Worm (Caenorhabditis elegans) whole organism, L1 larva: Measurements from ENCODE around the gene srh-78.
A peak's percentile ranks its signal among the peaks of the same experiment; 100 is the strongest.

Experiments
- F16B12.6 ChIP-seq: fragments of 150-350 bp; optimal IDR thresholded peaks from 2 replicates; lab custom pipeline; 2014; ENCODE audit warnings: missing biosample characterization, missing genetic modification characterization
- alr-1 ChIP-seq: fragments of 200-800 bp; sonication (Bioruptor generic); optimal IDR thresholded peaks from 2 replicates; lab custom pipeline; 2018; ENCODE audit warnings: borderline replicate concordance, mild to moderate bottlenecking, missing genetic modification characterization, missing compliant biosample characterization
- blmp-1 ChIP-seq: fragments of 150-350 bp; optimal IDR thresholded peaks from 2 replicates; lab custom pipeline; 2014; ENCODE audit warnings: missing biosample characterization, missing genetic modification characterization
- ceh-8 ChIP-seq: fragments of 200-800 bp; sonication (Bioruptor generic); optimal IDR thresholded peaks from 2 replicates; lab custom pipeline; 2018; ENCODE audit warnings: mild to moderate bottlenecking, missing genetic modification characterization, moderate library complexity, missing compliant biosample characterization
- ceh-82 ChIP-seq, 3 experiments: fragments of 150-350 bp in 1 of 3; sonication (generic microtip) in 2 of 3; optimal IDR thresholded peaks; 2 replicates each; lab custom pipeline; 2014 to 2017; ENCODE audit warnings: missing biosample characterization in 3 of 3, missing genetic modification characterization in 3 of 3
- ceh-88 ChIP-seq: fragments of 200-800 bp; sonication (Bioruptor generic); IDR thresholded peaks from 2 replicates; pipeline ENCODE4 v1.3.6; 2022; ENCODE audit warnings: missing genetic modification characterization, missing compliant biosample characterization
- dpl-1 ChIP-seq, 3 experiments: fragments of 150-350 bp in 2 of 3; sonication (generic microtip) in 1 of 3; optimal IDR thresholded peaks; 2 replicates each; lab custom pipeline; 2014 to 2017; ENCODE audit warnings: missing biosample characterization in 3 of 3, missing genetic modification characterization in 3 of 3, missing genetic modification reagents in 3 of 3
- efl-1 ChIP-seq, 4 experiments: fragments of 150-350 bp; optimal IDR thresholded peaks in 3 of 4; peaks in 1 of 4; 1 replicate in 1 of 4; 2 replicates in 3 of 4; lab custom pipeline; 2014; ENCODE audit warnings: missing biosample characterization in 2 of 4, missing genetic modification characterization in 2 of 4, missing genetic modification reagents in 2 of 4
- elt-2 ChIP-seq: sonication (generic microtip); optimal IDR thresholded peaks from 2 replicates; lab custom pipeline; 2016; ENCODE audit warnings: missing genetic modification characterization, mild to moderate bottlenecking, inconsistent platforms, missing compliant biosample characterization, missing genetic modification reagents
- ets-5 ChIP-seq: fragments of 200-800 bp; sonication (Bioruptor generic); IDR thresholded peaks from 2 replicates; pipeline ENCODE4 v1.3.6; 2022; ENCODE audit warnings: missing genetic modification characterization, missing compliant biosample characterization
- fkh-10 ChIP-seq: sonication (generic microtip); optimal IDR thresholded peaks from 2 replicates; lab custom pipeline; 2017; ENCODE audit warnings: missing biosample characterization, missing genetic modification reagents, missing genetic modification characterization
- grh-1 ChIP-seq: fragments of 200-800 bp; sonication (Bioruptor generic); IDR thresholded peaks from 2 replicates; pipeline ENCODE4 v1.3.6; 2022; ENCODE audit warnings: missing genetic modification reagents, missing genetic modification characterization, missing compliant biosample characterization
- hlh-4 ChIP-seq: sonication (generic microtip); optimal IDR thresholded peaks from 2 replicates; lab custom pipeline; 2016; ENCODE audit warnings: mild to moderate bottlenecking, missing genetic modification characterization, missing compliant biosample characterization
- hpl-2 ChIP-seq: fragments of 150-350 bp; optimal IDR thresholded peaks from 2 replicates; lab custom pipeline; 2014; ENCODE audit warnings: missing biosample characterization, missing genetic modification reagents, missing genetic modification characterization
- isw-1 ChIP-seq: fragments of 200-800 bp; sonication (Bioruptor generic); IDR thresholded peaks from 2 replicates; pipeline ENCODE4 v1.3.6; 2022; ENCODE audit warnings: missing genetic modification characterization, missing compliant biosample characterization
- jun-1 ChIP-seq: fragments of 150-350 bp; optimal IDR thresholded peaks from 2 replicates; lab custom pipeline; 2014; ENCODE audit warnings: missing biosample characterization, missing genetic modification reagents, missing genetic modification characterization
- lin-14 ChIP-seq: fragments of 200-800 bp; sonication (Bioruptor generic); optimal IDR thresholded peaks from 2 replicates; lab custom pipeline; 2018; ENCODE audit warnings: mild to moderate bottlenecking, missing genetic modification characterization, moderate library complexity, missing compliant biosample characterization
- lin-39 ChIP-seq: fragments of 150-350 bp; optimal IDR thresholded peaks from 2 replicates; lab custom pipeline; 2014; ENCODE audit warnings: missing biosample characterization, missing genetic modification reagents, missing genetic modification characterization
- nhr-12 ChIP-seq: sonication (generic microtip); optimal IDR thresholded peaks from 2 replicates; lab custom pipeline; 2017; ENCODE audit warnings: missing biosample characterization, missing genetic modification characterization
- nhr-19 ChIP-seq: fragments of 200-800 bp; sonication (Bioruptor generic); conservative IDR thresholded peaks from 2 replicates; pipeline ENCODE4 v1.3.6; 2022; ENCODE audit warnings: missing genetic modification characterization, missing compliant biosample characterization
- nhr-20 ChIP-seq: sonication (generic microtip); optimal IDR thresholded peaks from 2 replicates; lab custom pipeline; 2016; ENCODE audit warnings: mild to moderate bottlenecking, missing genetic modification characterization, missing compliant biosample characterization
- nhr-77 ChIP-seq: fragments of 150-350 bp; optimal IDR thresholded peaks from 2 replicates; lab custom pipeline; 2014; ENCODE audit warnings: missing biosample characterization, missing genetic modification characterization
- nhr-85 ChIP-seq: sonication (generic microtip); peaks from one replicate; lab custom pipeline; 2016; ENCODE audit warnings: missing genetic modification characterization, inconsistent platforms, missing compliant biosample characterization
- nhr-90 ChIP-seq: sonication (generic microtip); optimal IDR thresholded peaks from 2 replicates; lab custom pipeline; 2016; ENCODE audit warnings: mild to moderate bottlenecking, missing genetic modification characterization, missing compliant biosample characterization; ENCODE audit not compliant: poor library complexity
- pax-3 ChIP-seq: fragments of 200-800 bp; sonication (Bioruptor generic); optimal IDR thresholded peaks from 2 replicates; lab custom pipeline; 2018; ENCODE audit warnings: mild to moderate bottlenecking, missing genetic modification characterization, moderate library complexity, missing compliant biosample characterization
- pqm-1 ChIP-seq: sonication (generic microtip); optimal IDR thresholded peaks from 3 replicates; lab custom pipeline; 2017; ENCODE audit warnings: missing biosample characterization, missing genetic modification characterization
- skn-1 ChIP-seq: fragments of 150-350 bp; optimal IDR thresholded peaks from 2 replicates; lab custom pipeline; 2014; ENCODE audit warnings: missing biosample characterization, missing genetic modification characterization
- sox-4 ChIP-seq: sonication (generic microtip); optimal IDR thresholded peaks from 2 replicates; lab custom pipeline; 2016; ENCODE audit warnings: missing genetic modification characterization, missing compliant biosample characterization
- tbx-2 ChIP-seq: sonication (generic microtip); optimal IDR thresholded peaks from 2 replicates; lab custom pipeline; 2016; ENCODE audit warnings: missing genetic modification characterization, missing compliant biosample characterization
- tlp-1 ChIP-seq: fragments of 150-350 bp; optimal IDR thresholded peaks from 2 replicates; lab custom pipeline; 2014; ENCODE audit warnings: missing biosample characterization, missing genetic modification characterization
- unc-30 ChIP-seq: sonication (generic microtip); optimal IDR thresholded peaks from 2 replicates; lab custom pipeline; 2017; ENCODE audit warnings: missing biosample characterization, missing genetic modification characterization
- unc-86 ChIP-seq: sonication (generic microtip); optimal IDR thresholded peaks from 2 replicates; lab custom pipeline; 2016; ENCODE audit warnings: missing genetic modification characterization, missing compliant biosample characterization
- vab-15 ChIP-seq: sonication (generic microtip); optimal IDR thresholded peaks from 2 replicates; lab custom pipeline; 2017; ENCODE audit warnings: missing genotype, mild to moderate bottlenecking, missing genetic modification characterization, missing compliant biosample characterization
- zip-4 ChIP-seq: fragments of 200-800 bp; sonication (Bioruptor generic); optimal IDR thresholded peaks from 2 replicates; lab custom pipeline; 2018; ENCODE audit warnings: mild to moderate bottlenecking, missing genetic modification characterization, moderate library complexity, missing compliant biosample characterization

srh-78 gene

DNA sequence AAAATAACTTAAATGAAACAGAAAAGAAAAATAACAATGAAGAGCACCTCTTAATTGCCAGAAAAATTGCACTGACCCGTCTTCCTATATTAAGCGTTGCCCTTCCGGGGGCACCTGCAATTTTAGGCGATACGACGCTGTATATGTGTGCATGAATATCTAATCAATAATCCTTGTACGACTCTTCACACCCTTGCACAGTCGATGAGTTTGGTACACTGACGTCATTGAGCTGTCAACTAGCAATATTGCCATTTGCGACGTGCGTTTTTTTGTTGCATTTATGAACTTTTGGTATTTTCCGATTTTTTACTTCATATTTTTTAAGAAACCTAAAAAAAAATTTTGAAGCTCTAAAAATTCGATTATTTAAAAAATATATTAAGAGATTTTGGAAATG, 29.1 kb downstream of the srh-78 start, which contains the start of gene kin-34:
TSS of gene kin-34 (minus strand) at position 101 of the 400 bp plus-strand sequence.
- TF ChIP-seq fkh-10 = no peak
- no peak for TF ChIP-seq elt-2 (tag; lab: Kevin White, UChicago)

DNA sequence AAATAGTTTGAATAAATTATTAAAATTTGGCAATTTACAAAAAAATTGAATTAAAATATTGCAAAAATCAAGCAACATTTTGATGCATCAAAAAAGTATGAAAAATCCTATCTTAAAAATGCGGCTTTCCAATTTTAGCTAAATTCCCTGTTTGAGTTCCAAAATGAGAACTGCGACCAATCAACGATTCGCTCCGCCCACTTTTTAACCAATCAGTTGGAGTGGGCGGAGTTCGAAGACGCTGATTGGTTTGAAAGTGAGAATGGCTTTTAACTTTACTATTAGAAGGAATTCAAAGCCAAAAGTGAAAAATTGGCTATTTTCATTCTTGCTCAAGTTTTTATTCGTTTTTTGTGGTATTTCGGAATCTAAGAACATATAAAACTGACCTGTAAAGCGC, 30.6 kb downstream of the srh-78 start:
- TF ChIP-seq nhr-90 (no peak), blmp-1 (tag; lab: Kevin White, UChicago) (no peak), efl-1 (optimal IDR thresholded peaks at IDR 0.05; lab: Kevin White, UChicago) (no peak), efl-1 (GFP tag; optimal IDR thresholded peaks at IDR 0.05 in 1 of 2; lab: Kevin White, UChicago) (peak in 1 of 2 experiments; percentile 76)

DNA sequence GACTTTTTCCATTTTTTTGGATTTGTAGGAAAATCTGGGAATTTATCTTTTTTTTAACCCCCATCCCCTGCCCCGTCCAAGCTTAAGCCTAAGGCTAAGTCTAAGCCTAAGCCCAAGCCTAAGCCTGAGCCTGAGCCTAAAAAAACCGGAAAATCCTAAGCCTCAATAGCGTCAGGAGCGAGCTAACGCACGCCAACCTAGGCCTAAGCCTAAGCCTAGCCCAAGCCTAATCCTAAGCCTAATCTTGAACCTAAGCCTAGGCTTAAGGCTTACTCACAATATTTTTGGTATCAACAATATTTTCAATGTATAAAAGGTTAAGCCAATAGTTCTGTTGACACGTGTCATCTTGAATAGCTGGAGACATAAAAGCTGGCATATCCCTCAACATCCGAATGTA, 31.7 kb downstream of the srh-78 start:
- TF ChIP-seq elt-2 (tag; lab: Kevin White, UChicago) = no peak
- no peak for TF ChIP-seq grh-1 (GFP tag; lab: Robert Waterston, UW)
- TF ChIP-seq nhr-12 (tag; lab: Kevin White, UChicago) = no peak
- TF ChIP-seq ceh-88 = no peak
- TF ChIP-seq ceh-82 (tag; optimal IDR thresholded peaks at IDR 0.05; lab: Kevin White, UChicago) = no peak
- no peak for TF ChIP-seq lin-39
- no peak for TF ChIP-seq unc-30 (tag; lab: Kevin White, UChicago)
- no peak for TF ChIP-seq tbx-2 (tag; lab: Kevin White, UChicago)
- no peak for TF ChIP-seq ets-5 (GFP tag; lab: Robert Waterston, UW)
- TF ChIP-seq jun-1 = no peak
- TF ChIP-seq F16B12.6 (tag; lab: Kevin White, UChicago) = no peak
- no peak for TF ChIP-seq zip-4 (GFP tag; lab: Kevin White, UChicago)
- TF ChIP-seq vab-15 (tag; lab: Kevin White, UChicago) = no peak
- TF ChIP-seq nhr-19 = no peak
- no peak for TF ChIP-seq alr-1 (tag; lab: Kevin White, UChicago)
- no peak for TF ChIP-seq hlh-4 (tag; lab: Kevin White, UChicago)
- no peak for TF ChIP-seq pqm-1 (tag; lab: Kevin White, UChicago)
- TF ChIP-seq skn-1 = no peak

- no peak for TF ChIP-seq ceh-88
- TF ChIP-seq sox-4 (tag; lab: Kevin White, UChicago) = no peak
- no peak for TF ChIP-seq blmp-1 (tag; lab: Kevin White, UChicago)
- no peak for TF ChIP-seq nhr-77 (tag; lab: Kevin White, UChicago)
- no peak for TF ChIP-seq nhr-20
- TF ChIP-seq tbx-2 (tag; lab: Kevin White, UChicago) = no peak
- no peak for TF ChIP-seq nhr-85 (tag; lab: Kevin White, UChicago)
- TF ChIP-seq nhr-19 = no peak
- no peak for TF ChIP-seq pax-3 (tag; lab: Kevin White, UChicago)
- no peak for TF ChIP-seq unc-86
- TF ChIP-seq hpl-2 = no peak
- TF ChIP-seq ceh-8 = no peak
- no peak for TF ChIP-seq lin-14 (GFP tag; lab: Kevin White, UChicago)
- TF ChIP-seq tlp-1 (tag; lab: Kevin White, UChicago) = no peak
- no peak for TF ChIP-seq isw-1
These were observed 34.7 kb downstream of the srh-78 start, which contains the start of gene oac-39 for ce11 chrV:251652-252051. Gene oac-39, minus strand, starts transcription at chrV:251752.

- no peak for TF ChIP-seq efl-1 (optimal IDR thresholded peaks at IDR 0.05; lab: Kevin White, UChicago)
- TF ChIP-seq efl-1 (GFP tag; optimal IDR thresholded peaks at IDR 0.05 in 1 of 2; lab: Kevin White, UChicago) = peak in 1 of 2 experiments; percentile 54
- TF ChIP-seq dpl-1 (GFP tag; optimal IDR thresholded peaks at IDR 0.05; lab: Kevin White, UChicago) = no peak
These were observed 37.6 kb downstream of the srh-78 start, which contains the start of gene str-121 for ce11 chrV:254591-254990. Gene str-121, minus strand, starts transcription at chrV:254691.
